Fruit fly (Drosophila melanogaster): ENCODE data around the gene CG4238.
A peak's percentile ranks its signal among the peaks of the same experiment; 100 is the strongest.

The CG4238 gene

dm6 chr2L:1986343-1987280 lies 23.0 kb upstream of the CG4238 start (continued):
- TF ChIP-seq CG9797 (GFP tag; optimal IDR thresholded peaks at IDR 0.05) (no peak), ind (GFP tag; optimal IDR thresholded peaks at IDR 0.05) (peak; percentile 51), Camta (GFP tag; optimal IDR thresholded peaks at IDR 0.05) (peak; percentile 2), CG18764 (GFP tag; optimal IDR thresholded peaks at IDR 0.05) (no peak), CG4424 (GFP tag; optimal IDR thresholded peaks at IDR 0.05) (peak; percentile 1), CG30431 (GFP tag; optimal IDR thresholded peaks at IDR 0.05) (peak; percentile 13), pho (GFP tag; optimal IDR thresholded peaks at IDR 0.05) (peak; percentile 48), H2.0 (GFP tag; IDR thresholded peaks at IDR 0.05) (peak; percentile 58), lilli (GFP tag; optimal IDR thresholded peaks at IDR 0.05) (peak; percentile 72), Oli (tag; optimal IDR thresholded peaks at IDR 0.05) (peak; percentile 64), CG8290 (GFP tag; optimal IDR thresholded peaks at IDR 0.05) (no peak), CG8290 (tag; optimal IDR thresholded peaks at IDR 0.05) (peak in 1 of 2 experiments; percentile 73), CG32772 (GFP tag; IDR thresholded peaks at IDR 0.05) (peak; percentile 20; the same call in 1 of the 2 replicates), sug (tag; optimal IDR thresholded peaks at IDR 0.05) (peak; percentile 100), CG2129 (GFP tag; IDR thresholded peaks at IDR 0.05; ENCODE audit: partially characterized antibody) (no peak), D19B (GFP tag; optimal IDR thresholded peaks at IDR 0.05) (peak; percentile 53), CG4854 (GFP tag; optimal IDR thresholded peaks at IDR 0.05) (no peak), Gug (GFP tag; IDR thresholded peaks at IDR 0.05) (peak; percentile 62; the same call in 1 of the 4 replicates), corto (GFP tag; optimal IDR thresholded peaks at IDR 0.05) (no peak), CG8478 (optimal IDR thresholded peaks at IDR 0.05) (no peak), Adf1 (GFP tag; IDR thresholded peaks at IDR 0.05) (no peak), sens-2 (GFP tag; IDR thresholded peaks at IDR 0.05) (no peak; the same call in 1 of the 2 replicates), CG1603 (tag; optimal IDR thresholded peaks at IDR 0.05) (peak; percentile 14), HLH54F (GFP tag; optimal IDR thresholded peaks at IDR 0.05) (peak; percentile 37), E2f2 (GFP tag; IDR thresholded peaks at IDR 0.05) (peak; percentile 20; the same call in 1 of the 2 replicates), Fer2 (tag; optimal IDR thresholded peaks at IDR 0.05) (peak; percentile 25), Poxn (GFP tag; IDR thresholded peaks at IDR 0.05) (no peak), CG17328 (GFP tag; IDR thresholded peaks at IDR 0.05) (0 out of 2 replicates have a peak, but pooled peaks have one; percentile 32), CG33557 (GFP tag; optimal IDR thresholded peaks at IDR 0.05) (no peak), CG14441 (GFP tag; IDR thresholded peaks at IDR 0.05) (peak; percentile 65), CG12219 (GFP tag; optimal IDR thresholded peaks at IDR 0.05) (peak; percentile 48), bbx (GFP tag; IDR thresholded peaks at IDR 0.05; ENCODE audit: partially characterized antibody) (no peak), odd (GFP tag; optimal IDR thresholded peaks at IDR 0.05) (no peak), CG4360 (GFP tag; IDR thresholded peaks at IDR 0.05) (no peak), BtbVII (GFP tag; optimal IDR thresholded peaks at IDR 0.05) (peak; percentile 37), cwo (GFP tag; optimal IDR thresholded peaks at IDR 0.05) (peak; percentile 95), Asciz (GFP tag; optimal IDR thresholded peaks at IDR 0.05) (peak; percentile 39), CG11093 (GFP tag; IDR thresholded peaks at IDR 0.05) (no peak), Hr51 (GFP tag; optimal IDR thresholded peaks at IDR 0.05) (peak in 1 of 2 experiments; percentile 67), her (GFP tag; optimal IDR thresholded peaks at IDR 0.05) (peak; percentile 58), en (GFP tag; optimal IDR thresholded peaks at IDR 0.05) (peak; percentile 16), CG11695 (GFP tag; IDR thresholded peaks at IDR 0.05) (peak; percentile 47; the same call in 1 of the 3 replicates), CG3281 (GFP tag; optimal IDR thresholded peaks at IDR 0.05) (peak; percentile 67), so (GFP tag; IDR thresholded peaks at IDR 0.05) (no peak), eyg (GFP tag; optimal IDR thresholded peaks at IDR 0.05) (no peak), Dip3 (GFP tag; optimal IDR thresholded peaks at IDR 0.05) (peak; percentile 32), Taf1 (GFP tag; IDR thresholded peaks at IDR 0.05) (no peak), HLH3B (GFP tag; IDR thresholded peaks at IDR 0.05) (peak; percentile 58; the same call in 1 of the 2 replicates), CG10147 (GFP tag; optimal IDR thresholded peaks at IDR 0.05) (no peak), yki (optimal IDR thresholded peaks at IDR 0.05) (no peak)
